Fruit fly (Drosophila melanogaster) whole organism, prepupa: Measurements from ENCODE around the gene CG5214.

Source experiments
- CG11294 ChIP-seq: fragments of 200-800 bp; sonication (Bioruptor generic); IDR thresholded peaks from 2 replicates; pipeline ENCODE4 v1.3.6; 2022; ENCODE audit warnings: missing biosample characterization, missing genetic modification characterization
- CG11762 ChIP-seq: fragments of 200-800 bp; sonication (Bioruptor generic); optimal IDR thresholded peaks from 3 replicates; lab custom pipeline; 2016; ENCODE audit warnings: missing biosample characterization, missing genetic modification characterization; ENCODE audit not compliant: insufficient read depth
- CG32006 ChIP-seq: fragments of 200-800 bp; sonication (Bioruptor generic); optimal IDR thresholded peaks from 3 replicates; lab custom pipeline; 2017; ENCODE audit warnings: missing biosample characterization, mild to moderate bottlenecking, missing genetic modification characterization
- Hr39 ChIP-seq: fragments of 200-800 bp; sonication (Bioruptor generic); optimal IDR thresholded peaks from 2 replicates; lab custom pipeline; 2016; ENCODE audit warnings: missing biosample characterization, missing genetic modification characterization
- Lpt ChIP-seq: fragments of 200-800 bp; sonication (Bioruptor generic); optimal IDR thresholded peaks from 3 replicates; lab custom pipeline; 2016; ENCODE audit warnings: missing biosample characterization, missing genetic modification characterization
- svp ChIP-seq: fragments of 200-800 bp; sonication (Bioruptor generic); peaks from one replicate; lab custom pipeline; 2016; ENCODE audit warnings: missing biosample characterization, missing genetic modification characterization

DNA sequence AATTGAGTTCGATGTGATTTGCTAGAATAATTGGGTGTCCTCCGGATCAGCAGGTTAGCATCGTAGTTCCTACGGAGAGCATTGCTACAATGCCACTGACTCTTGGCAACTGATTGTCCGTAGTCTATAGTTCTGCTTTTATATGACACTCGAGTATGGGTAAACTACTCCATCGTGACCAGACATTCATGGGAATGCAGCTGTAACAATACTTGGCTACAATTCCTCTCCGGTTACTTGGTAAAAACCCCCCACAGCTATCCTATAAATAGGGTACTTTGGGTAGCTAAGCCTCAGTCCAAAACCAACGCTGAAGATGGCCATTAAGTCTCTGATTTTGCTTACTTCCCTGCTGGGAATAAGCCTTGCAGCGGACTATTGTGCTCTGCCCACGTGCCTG lies 18.9 kb upstream of the CG5214 start, which contains the start of gene scpr-C:
- TF ChIP-seq Lpt (GFP tag; lab: Kevin White, UChicago) (no peak), CG11294 (GFP tag; lab: Robert Waterston, UW) (no peak), Hr39 (GFP tag; lab: Kevin White, UChicago) (no peak), svp (GFP tag; lab: Kevin White, UChicago) (no peak), CG32006 (GFP tag; lab: Kevin White, UChicago) (no peak), CG11762 (GFP tag; lab: Kevin White, UChicago) (no peak)
